Fruit fly (Drosophila melanogaster): Measurements from ENCODE around the gene Pus10.

DNA sequence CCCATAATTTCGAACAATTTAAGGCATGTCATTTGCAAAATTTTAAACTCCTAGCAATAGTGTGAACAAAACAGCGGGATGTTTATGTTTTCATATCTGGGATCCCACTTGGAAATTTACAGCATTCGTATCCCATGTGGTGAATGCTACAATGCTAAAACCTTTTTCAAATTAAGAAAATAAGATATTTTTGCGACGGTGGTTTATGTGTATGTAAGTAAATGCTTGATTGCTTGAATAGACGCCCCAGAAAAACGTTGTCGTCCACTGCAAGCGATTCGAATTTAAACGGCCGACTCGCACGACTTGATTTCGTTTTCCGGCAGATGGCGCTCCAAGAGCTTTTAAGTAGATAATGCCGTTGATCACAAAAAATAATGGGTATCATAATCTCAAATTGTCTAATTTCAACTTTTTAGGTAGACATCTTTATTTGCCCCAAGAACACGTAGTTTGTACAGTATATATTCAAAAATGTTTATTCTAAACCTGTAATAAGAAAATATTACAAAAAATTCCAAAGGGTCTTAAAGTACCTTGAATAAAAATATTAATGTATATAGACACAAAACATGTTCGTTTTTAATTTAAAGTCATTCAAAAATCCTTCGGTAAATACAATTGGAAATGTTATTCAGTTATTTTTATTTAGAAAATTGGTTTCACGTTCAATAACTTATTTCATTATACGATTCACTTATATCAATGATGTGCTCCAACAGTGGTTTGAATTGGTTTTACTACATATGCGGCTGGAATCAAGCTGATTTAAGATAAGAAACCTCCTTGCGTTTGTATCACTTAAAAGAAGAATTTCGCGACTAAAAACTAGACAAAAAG, 32.7 kb downstream of the Pus10 start:
- TF ChIP-seq CTCF (optimal IDR thresholded peaks at IDR 0.05) (peak; percentile 42 to 66), CG8478 (optimal IDR thresholded peaks at IDR 0.05) (no peak)
